Fruit fly (Drosophila melanogaster) S2 (cell line): ENCODE data around the gene CAH16.

ENCODE experiments used
- CG8478 ChIP-seq: fragments of >200 bp; optimal IDR thresholded peaks from 2 replicates; lab custom pipeline; 2018
- CTCF ChIP-seq, 2 experiments: fragments of >200 bp; optimal IDR thresholded peaks; 2 replicates each; lab custom pipeline; 2018

- TF ChIP-seq CG8478 = no peak
- TF ChIP-seq CTCF (optimal IDR thresholded peaks at IDR 0.05; lab: Kevin White, UChicago) = no peak
Observed at dm6 chr3R:31232236-31232635, 27.8 kb upstream of the CAH16 start, which contains the start of gene CG15563.
